Fruit fly (Drosophila melanogaster): ENCODE results near the gene Syx4.

dm6 chrX:2708156-2708734 is 35.6 kb downstream of the Syx4 start, which contains the start of gene CG2681:
- no peak for TF ChIP-seq Pif1B (GFP tag; optimal IDR thresholded peaks at IDR 0.05)
- peak; percentile 26; the same call in 1 of the 2 replicates for TF ChIP-seq CG10348 (GFP tag; IDR thresholded peaks at IDR 0.05)
- TF ChIP-seq rn (GFP tag; IDR thresholded peaks at IDR 0.05): no peak
- no peak for TF ChIP-seq CG13204 (GFP tag; optimal IDR thresholded peaks at IDR 0.05)
- TF ChIP-seq Ets98B (GFP tag; IDR thresholded peaks at IDR 0.05): peak; percentile 47
- TF ChIP-seq Pif1A (GFP tag; optimal IDR thresholded peaks at IDR 0.05): no peak
- peak; percentile 61 for TF ChIP-seq fd96Ca (GFP tag; IDR thresholded peaks at IDR 0.05)
- no peak for TF ChIP-seq CG14655 (GFP tag; optimal IDR thresholded peaks at IDR 0.05)
- TF ChIP-seq Snoo (tag; optimal IDR thresholded peaks at IDR 0.05): no peak
- no peak for TF ChIP-seq CG32121 (GFP tag; IDR thresholded peaks at IDR 0.05)
- TF ChIP-seq CG17806 (tag; optimal IDR thresholded peaks at IDR 0.05): no peak
- TF ChIP-seq CG12605 (GFP tag; IDR thresholded peaks at IDR 0.05): 0 out of 2 replicates have a peak, but pooled peaks have one; percentile 34
- peak; percentile 81 for TF ChIP-seq CG4496 (GFP tag; IDR thresholded peaks at IDR 0.05)

All from whole organism, pupa.